Worm (Caenorhabditis elegans) whole organism, young adult: ENCODE results near the gene srr-8.

Experiments
- B0019.2 ChIP-seq: fragments of 200-800 bp; sonication (Bioruptor generic); conservative IDR thresholded peaks from 2 replicates; pipeline ENCODE4 v1.3.6; 2022; ENCODE audit warnings: missing genetic modification reagents, missing genetic modification characterization, missing compliant biosample characterization
- D2030.7 ChIP-seq: fragments of 200-800 bp; sonication (Bioruptor generic); IDR thresholded peaks from 2 replicates; pipeline ENCODE4 v1.3.6; 2022; ENCODE audit warnings: missing genetic modification reagents, missing genetic modification characterization, missing compliant biosample characterization
- F10E7.11 ChIP-seq: sonication (generic microtip); optimal IDR thresholded peaks from 2 replicates; lab custom pipeline; 2017; ENCODE audit warnings: mild to moderate bottlenecking, missing genetic modification characterization, moderate library complexity, missing compliant biosample characterization
- F23B12.7 ChIP-seq: sonication (generic microtip); optimal IDR thresholded peaks from 2 replicates; lab custom pipeline; 2017; ENCODE audit warnings: missing genetic modification characterization, mild to moderate bottlenecking, missing compliant biosample characterization, antibody characterized with exemption, moderate library complexity; ENCODE audit not compliant: insufficient read depth
- F39B2.1 ChIP-seq: fragments of 200-800 bp; sonication (Bioruptor generic); IDR thresholded peaks from 2 replicates; pipeline ENCODE4 v1.3.6; 2022; ENCODE audit warnings: missing genetic modification reagents, missing genetic modification characterization, missing compliant biosample characterization
- F49E8.2 ChIP-seq: sonication (generic microtip); optimal IDR thresholded peaks from 3 replicates; lab custom pipeline; 2017; ENCODE audit warnings: missing genetic modification characterization, mild to moderate bottlenecking, missing compliant biosample characterization, antibody characterized with exemption, moderate library complexity; ENCODE audit not compliant: insufficient read depth
- F52B5.7 ChIP-seq: sonication (generic microtip); optimal IDR thresholded peaks from 2 replicates; lab custom pipeline; 2016; ENCODE audit warnings: mild to moderate bottlenecking, missing genetic modification characterization, missing compliant biosample characterization
- F57C9.4 ChIP-seq: sonication (generic microtip); optimal IDR thresholded peaks from 2 replicates; lab custom pipeline; 2017; ENCODE audit warnings: mild to moderate bottlenecking, missing genetic modification characterization, missing compliant biosample characterization
- T26A5.8 ChIP-seq: sonication (generic microtip); optimal IDR thresholded peaks from 2 replicates; lab custom pipeline; 2016; ENCODE audit warnings: missing genetic modification characterization, missing compliant biosample characterization
- Y53G8AR.9 ChIP-seq: fragments of 200-800 bp; sonication (Bioruptor generic); conservative IDR thresholded peaks from 2 replicates; pipeline ENCODE4 v1.3.6; 2022; ENCODE audit warnings: missing genetic modification reagents, missing genetic modification characterization, missing compliant biosample characterization
- Y79H2A.3 ChIP-seq: fragments of 200-800 bp; sonication (Bioruptor generic); conservative IDR thresholded peaks from 2 replicates; pipeline ENCODE4 v1.3.6; 2022; ENCODE audit warnings: missing genetic modification reagents, missing genetic modification characterization, missing compliant biosample characterization
- akir-1 ChIP-seq: fragments of 200-800 bp; sonication (Bioruptor generic); optimal IDR thresholded peaks from 2 replicates; lab custom pipeline; 2018; ENCODE audit warnings: mild to moderate bottlenecking, missing genetic modification characterization, moderate library complexity, missing compliant biosample characterization
- attf-5 ChIP-seq: fragments of 200-800 bp; sonication (Bioruptor generic); optimal IDR thresholded peaks from 2 replicates; lab custom pipeline; 2018; ENCODE audit warnings: mild to moderate bottlenecking, missing genetic modification characterization, missing compliant biosample characterization
- ccch-3 ChIP-seq: fragments of 200-800 bp; sonication (Bioruptor generic); optimal IDR thresholded peaks from 2 replicates; lab custom pipeline; 2018; ENCODE audit warnings: mild to moderate bottlenecking, missing genetic modification characterization, missing compliant biosample characterization
- cebp-1 ChIP-seq, 2 experiments: fragments of 200-800 bp in 1 of 2; sonication (Bioruptor generic) in 1 of 2; sonication (generic microtip) in 1 of 2; IDR thresholded peaks in 1 of 2; optimal IDR thresholded peaks in 1 of 2; 2 replicates each; pipeline versions ENCODE4 v1.3.6 to Lab custom; 2017 to 2022; ENCODE audit warnings: missing compliant biosample characterization in 2 of 2, missing genetic modification characterization in 2 of 2, mild to moderate bottlenecking in 1 of 2, missing genetic modification reagents in 1 of 2, moderate library complexity in 1 of 2
- die-1 ChIP-seq: sonication (generic microtip); optimal IDR thresholded peaks from 2 replicates; lab custom pipeline; 2016; ENCODE audit warnings: missing genotype, mild to moderate bottlenecking, missing genetic modification characterization, missing compliant biosample characterization
- dox-1 ChIP-seq: fragments of 200-800 bp; sonication (Bioruptor generic); IDR thresholded peaks from 2 replicates; pipeline ENCODE4 v1.3.6; 2022; ENCODE audit warnings: missing genetic modification reagents, missing genetic modification characterization, missing compliant biosample characterization
- egl-44 ChIP-seq: fragments of 200-800 bp; sonication (Bioruptor generic); IDR thresholded peaks from 2 replicates; pipeline ENCODE4 v1.3.6; 2022; ENCODE audit warnings: missing genetic modification reagents, missing genetic modification characterization, missing compliant biosample characterization
- egrh-3 ChIP-seq: fragments of 200-800 bp; sonication (Bioruptor generic); IDR thresholded peaks from 2 replicates; pipeline ENCODE4 v1.3.6; 2022; ENCODE audit warnings: missing genetic modification reagents, missing genetic modification characterization, missing compliant biosample characterization
- ets-4 ChIP-seq: fragments of 200-800 bp; sonication (Bioruptor generic); optimal IDR thresholded peaks from 2 replicates; lab custom pipeline; 2018; ENCODE audit warnings: mild to moderate bottlenecking, missing genetic modification characterization, missing compliant biosample characterization
- hsf-1 ChIP-seq: fragments of 200-800 bp; sonication (Bioruptor generic); IDR thresholded peaks from 2 replicates; pipeline ENCODE4 v1.3.6; 2022; ENCODE audit warnings: missing genetic modification reagents, missing genetic modification characterization, missing compliant biosample characterization
- lag-1 ChIP-seq: fragments of 200-800 bp; sonication (Bioruptor generic); IDR thresholded peaks from 2 replicates; pipeline ENCODE4 v1.3.6; 2022; ENCODE audit warnings: missing genetic modification reagents, missing genetic modification characterization, missing compliant biosample characterization
- lin-26 ChIP-seq: fragments of 200-800 bp; sonication (Bioruptor generic); IDR thresholded peaks from 2 replicates; pipeline ENCODE4 v1.3.6; 2022; ENCODE audit warnings: missing genetic modification reagents, missing genetic modification characterization, missing compliant biosample characterization
- lin-40 ChIP-seq: sonication (generic microtip); optimal IDR thresholded peaks from 2 replicates; lab custom pipeline; 2016; ENCODE audit warnings: missing genetic modification characterization, mild to moderate bottlenecking, missing compliant biosample characterization, missing genotype, missing genetic modification reagents
- lin-54 ChIP-seq: fragments of 200-800 bp; sonication (Bioruptor generic); optimal IDR thresholded peaks from 2 replicates; lab custom pipeline; 2018; ENCODE audit warnings: mild to moderate bottlenecking, missing genetic modification characterization, missing compliant biosample characterization
- lsl-1 ChIP-seq: fragments of 200-800 bp; sonication (Bioruptor generic); optimal IDR thresholded peaks from 2 replicates; lab custom pipeline; 2018; ENCODE audit warnings: mild to moderate bottlenecking, missing genetic modification characterization, moderate library complexity, missing compliant biosample characterization
- madf-8 ChIP-seq: fragments of 200-800 bp; sonication (Bioruptor generic); conservative IDR thresholded peaks from 2 replicates; pipeline ENCODE4 v1.3.6; 2022; ENCODE audit warnings: missing genetic modification reagents, missing genetic modification characterization, missing compliant biosample characterization
- mes-4 ChIP-seq: sonication (generic microtip); optimal IDR thresholded peaks from 2 replicates; lab custom pipeline; 2016; ENCODE audit warnings: missing genotype, missing genetic modification characterization, missing compliant biosample characterization
- nfya-2 ChIP-seq: fragments of 200-800 bp; sonication (Bioruptor generic); IDR thresholded peaks from 2 replicates; pipeline ENCODE4 v1.3.6; 2022; ENCODE audit warnings: missing genetic modification reagents, missing genetic modification characterization, missing compliant biosample characterization
- nhr-80 ChIP-seq: sonication (generic microtip); optimal IDR thresholded peaks from 2 replicates; lab custom pipeline; 2016; ENCODE audit warnings: missing genetic modification characterization, missing compliant biosample characterization
- repo-1 ChIP-seq: sonication (generic microtip); optimal IDR thresholded peaks from 2 replicates; lab custom pipeline; 2017; ENCODE audit warnings: mild to moderate bottlenecking, missing genetic modification characterization, missing compliant biosample characterization
- sdz-38 ChIP-seq: sonication (generic microtip); optimal IDR thresholded peaks from 2 replicates; lab custom pipeline; 2016; ENCODE audit warnings: missing genotype, missing genetic modification characterization, missing compliant biosample characterization
- sea-2 ChIP-seq: fragments of 200-800 bp; sonication (Bioruptor generic); IDR thresholded peaks from 2 replicates; pipeline ENCODE4 v1.3.6; 2022; ENCODE audit warnings: missing genetic modification characterization, missing compliant biosample characterization
- snpc-1.1 ChIP-seq: sonication (generic microtip); optimal IDR thresholded peaks from 2 replicates; lab custom pipeline; 2017; ENCODE audit warnings: missing genetic modification characterization, mild to moderate bottlenecking, missing compliant biosample characterization, antibody characterized with exemption, moderate library complexity, missing genotype, missing genetic modification reagents; ENCODE audit not compliant: insufficient read depth
- snpc-3.4 ChIP-seq: sonication (generic microtip); optimal IDR thresholded peaks from 2 replicates; lab custom pipeline; 2017; ENCODE audit warnings: missing genetic modification characterization, mild to moderate bottlenecking, missing compliant biosample characterization, antibody characterized with exemption, moderate library complexity, missing genotype, missing genetic modification reagents
- snpc-4 ChIP-seq, 5 experiments: fragments of 150-350 bp in 1 of 5; sonication (generic microtip) in 4 of 5; optimal IDR thresholded peaks; 2 replicates each; lab custom pipeline; 2014 to 2018; ENCODE audit warnings: missing genetic modification characterization in 5 of 5, missing biosample characterization in 3 of 5, antibody characterized with exemption in 2 of 5, mild to moderate bottlenecking in 2 of 5, missing compliant biosample characterization in 2 of 5, missing genotype in 2 of 5, moderate library complexity in 2 of 5, missing genetic modification reagents in 1 of 5
- tbx-9 ChIP-seq: sonication (generic microtip); optimal IDR thresholded peaks from 2 replicates; lab custom pipeline; 2016; ENCODE audit warnings: borderline replicate concordance, missing genetic modification characterization, inconsistent platforms, missing compliant biosample characterization
- unc-130 ChIP-seq: sonication (generic microtip); optimal IDR thresholded peaks from 2 replicates; lab custom pipeline; 2016; ENCODE audit warnings: missing genetic modification reagents, missing genetic modification characterization, missing compliant biosample characterization
- unc-62 ChIP-seq: fragments of 150-350 bp; optimal IDR thresholded peaks from 2 replicates; lab custom pipeline; 2014; ENCODE audit warnings: missing biosample characterization, missing genetic modification reagents, missing genetic modification characterization
- ztf-25 ChIP-seq: fragments of 200-800 bp; sonication (Bioruptor generic); IDR thresholded peaks from 2 replicates; pipeline ENCODE4 v1.3.6; 2022; ENCODE audit warnings: missing genetic modification reagents, missing genetic modification characterization, missing compliant biosample characterization

srr-8 gene

ce11 chrV:5026438-5026837 is 25.0 kb downstream of the srr-8 start:
- TF ChIP-seq snpc-1.1 (tag; lab: Kevin White, UChicago) (no peak), attf-5 (no peak), hsf-1 (no peak), unc-130 (no peak), unc-62 (GFP tag; lab: Kevin White, UChicago) (peak; percentile 32), nhr-80 (tag; lab: Kevin White, UChicago) (peak; percentile 73), T26A5.8 (no peak), F10E7.11 (tag; lab: Kevin White, UChicago) (no peak), egrh-3 (GFP tag; lab: Robert Waterston, UW) (no peak), F23B12.7 (tag; lab: Kevin White, UChicago) (no peak), dox-1 (GFP tag; lab: Robert Waterston, UW) (peak; percentile 46; the same call in 1 of the 2 replicates)
- TF ChIP-seq, all 124 proteins: peak for 3

- TF ChIP-seq dox-1 (GFP tag; lab: Robert Waterston, UW), result peak; percentile 55
- no peak for TF ChIP-seq cebp-1 (GFP tag; IDR thresholded peaks at IDR 0.05; lab: Robert Waterston, UW)
- peak; percentile 5 for TF ChIP-seq cebp-1 (tag; optimal IDR thresholded peaks at IDR 0.05; lab: Kevin White, UChicago)
- TF ChIP-seq nhr-80 (tag; lab: Kevin White, UChicago), result peak; percentile 84
- no peak for TF ChIP-seq repo-1 (tag; lab: Kevin White, UChicago)
- peak; percentile 17 for TF ChIP-seq ets-4 (GFP tag; lab: Kevin White, UChicago)
- TF ChIP-seq, all 124 proteins: peak for 4
Observed at ce11 chrV:5027640-5028039, 26.2 kb downstream of the srr-8 start, which contains the start of gene cpt-4. cpt-4 (minus strand) TSS chrV:5027723.

DNA sequence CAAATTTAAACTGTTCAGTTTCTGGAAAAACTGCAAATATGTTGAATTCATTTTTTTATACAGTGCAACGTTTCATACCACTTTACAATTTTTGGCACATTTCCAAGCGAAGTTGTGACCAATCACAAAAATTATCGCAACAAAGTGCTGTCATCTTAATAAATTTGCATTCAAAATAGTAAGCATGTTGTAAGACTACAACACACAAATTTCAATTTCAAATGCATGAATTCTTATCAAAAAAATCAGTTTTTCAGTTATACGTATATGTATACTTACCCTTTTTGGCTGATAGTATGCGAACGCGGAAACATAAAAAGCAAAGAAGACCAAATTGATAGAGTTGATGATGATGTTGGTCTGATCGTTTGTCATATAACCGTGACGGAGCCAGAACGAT is 28.7 kb downstream of the srr-8 start:
- TF ChIP-seq cebp-1 (GFP tag; IDR thresholded peaks at IDR 0.05; lab: Robert Waterston, UW) (no peak), cebp-1 (tag; optimal IDR thresholded peaks at IDR 0.05; lab: Kevin White, UChicago) (no peak), nhr-80 (tag; lab: Kevin White, UChicago) (peak; percentile 86)

ce11 chrV:5030715-5031114 is 29.2 kb downstream of the srr-8 start, which contains the start of gene swt-7:
swt-7 (minus strand) TSS chrV:5030815.
- no peak for TF ChIP-seq F49E8.2 (tag; lab: Kevin White, UChicago)
- no peak for TF ChIP-seq Y79H2A.3
- TF ChIP-seq tbx-9, result no peak
- TF ChIP-seq lsl-1, result no peak
- no peak for TF ChIP-seq ets-4 (GFP tag; lab: Kevin White, UChicago)
- TF ChIP-seq F57C9.4 (tag; lab: Kevin White, UChicago), result no peak
- no peak for TF ChIP-seq lag-1 (GFP tag; lab: Robert Waterston, UW)
- no peak for TF ChIP-seq akir-1 (GFP tag; lab: Kevin White, UChicago)
- TF ChIP-seq ccch-3 (GFP tag; lab: Kevin White, UChicago), result no peak
- TF ChIP-seq Y53G8AR.9 (GFP tag; lab: Robert Waterston, UW), result no peak
- TF ChIP-seq sdz-38 (tag; lab: Kevin White, UChicago), result no peak
- TF ChIP-seq ztf-25 (GFP tag; lab: Robert Waterston, UW), result no peak
- TF ChIP-seq attf-5, result no peak
- no peak for TF ChIP-seq F52B5.7 (tag; lab: Kevin White, UChicago)
- no peak for TF ChIP-seq mes-4
- TF ChIP-seq snpc-4 (GFP tag; optimal IDR thresholded peaks at IDR 0.05; lab: Kevin White, UChicago), result no peak
- no peak for TF ChIP-seq snpc-4 (tag; optimal IDR thresholded peaks at IDR 0.05; lab: Kevin White, UChicago)
- no peak for TF ChIP-seq F10E7.11 (tag; lab: Kevin White, UChicago)
- no peak for TF ChIP-seq lin-54 (GFP tag; lab: Kevin White, UChicago)
- TF ChIP-seq, all 124 proteins: peak for 0

ce11 chrV:5031764-5032163 is 30.3 kb downstream of the srr-8 start:
- TF ChIP-seq die-1 (no peak), nfya-2 (GFP tag; lab: Robert Waterston, UW) (no peak), lin-40 (no peak), B0019.2 (GFP tag; lab: Robert Waterston, UW) (no peak), madf-8 (GFP tag; lab: Robert Waterston, UW) (no peak), F39B2.1 (no peak), lin-26 (GFP tag; lab: Robert Waterston, UW) (no peak), egl-44 (GFP tag; lab: Robert Waterston, UW) (no peak), F49E8.2 (tag; lab: Kevin White, UChicago) (no peak), Y53G8AR.9 (GFP tag; lab: Robert Waterston, UW) (no peak), sea-2 (GFP tag; lab: Robert Waterston, UW) (no peak), snpc-3.4 (tag; lab: Kevin White, UChicago) (no peak), D2030.7 (no peak)
